Fruit fly (Drosophila melanogaster): ENCODE data around the gene CG42331.

CG42331 gene

dm6 chr3R:24771273-24772231 is at the start of gene CG42331:
CG42331 (plus strand) TSS chr3R:24772181.
- TF ChIP-seq psq (optimal IDR thresholded peaks at IDR 0.05) (no peak), Sin3A (optimal IDR thresholded peaks at IDR 0.05) (no peak), ttk (optimal IDR thresholded peaks at IDR 0.05) (no peak), h (optimal IDR thresholded peaks at IDR 0.05) (no peak), Myc (optimal IDR thresholded peaks at IDR 0.05) (no peak), insv (optimal IDR thresholded peaks at IDR 0.05) (no peak)

- TF ChIP-seq Myc (optimal IDR thresholded peaks at IDR 0.05) = no peak
- TF ChIP-seq insv (optimal IDR thresholded peaks at IDR 0.05) = no peak
- no peak for TF ChIP-seq ttk (optimal IDR thresholded peaks at IDR 0.05)
- no peak for TF ChIP-seq h (optimal IDR thresholded peaks at IDR 0.05)
- no peak for TF ChIP-seq psq (optimal IDR thresholded peaks at IDR 0.05)
- no peak for TF ChIP-seq Sin3A (optimal IDR thresholded peaks at IDR 0.05)
These were observed 45.6 kb upstream of the CG42331 start for dm6 chr3R:24726347-24726891.

- TF ChIP-seq h (optimal IDR thresholded peaks at IDR 0.05) (no peak), psq (optimal IDR thresholded peaks at IDR 0.05) (no peak), ttk (optimal IDR thresholded peaks at IDR 0.05) (no peak), Sin3A (optimal IDR thresholded peaks at IDR 0.05) (no peak), Myc (optimal IDR thresholded peaks at IDR 0.05) (no peak)
These were observed 44.9 kb upstream of the CG42331 start for dm6 chr3R:24727038-24727437.

- no peak for TF ChIP-seq psq (optimal IDR thresholded peaks at IDR 0.05)
- TF ChIP-seq Sin3A (optimal IDR thresholded peaks at IDR 0.05) = no peak
- TF ChIP-seq ttk (optimal IDR thresholded peaks at IDR 0.05) = no peak
- TF ChIP-seq Myc (optimal IDR thresholded peaks at IDR 0.05) = no peak
- TF ChIP-seq h (optimal IDR thresholded peaks at IDR 0.05) = no peak
- no peak for TF ChIP-seq insv (optimal IDR thresholded peaks at IDR 0.05)
These were observed 22.7 kb upstream of the CG42331 start, which contains the start of gene tld for dm6 chr3R:24749055-24749992. tld (plus strand) TSS chr3R:24749731.

- TF ChIP-seq h (optimal IDR thresholded peaks at IDR 0.05) (no peak), ttk (optimal IDR thresholded peaks at IDR 0.05) (no peak), Sin3A (optimal IDR thresholded peaks at IDR 0.05) (no peak), Myc (optimal IDR thresholded peaks at IDR 0.05) (no peak), insv (optimal IDR thresholded peaks at IDR 0.05) (no peak), psq (optimal IDR thresholded peaks at IDR 0.05) (no peak)
These were observed 18.4 kb upstream of the CG42331 start, which contains the start of gene asp for dm6 chr3R:24753561-24754027. asp (plus strand) TSS chr3R:24753849.

- TF ChIP-seq h (optimal IDR thresholded peaks at IDR 0.05) (no peak), psq (optimal IDR thresholded peaks at IDR 0.05) (no peak), Sin3A (optimal IDR thresholded peaks at IDR 0.05) (no peak), ttk (optimal IDR thresholded peaks at IDR 0.05) (no peak), Myc (optimal IDR thresholded peaks at IDR 0.05) (no peak), insv (optimal IDR thresholded peaks at IDR 0.05) (no peak)
These were observed 7.0 kb upstream of the CG42331 start, which contains the start of gene AstA for dm6 chr3R:24764971-24765370. AstA (minus strand) TSS chr3R:24765071.

- TF ChIP-seq insv (optimal IDR thresholded peaks at IDR 0.05) (no peak), ttk (optimal IDR thresholded peaks at IDR 0.05) (no peak), Myc (optimal IDR thresholded peaks at IDR 0.05) (no peak), Sin3A (optimal IDR thresholded peaks at IDR 0.05) (no peak), psq (optimal IDR thresholded peaks at IDR 0.05) (no peak), h (optimal IDR thresholded peaks at IDR 0.05) (no peak)
These were observed 5.3 kb upstream of the CG42331 start for dm6 chr3R:24766684-24767083.

- no peak for TF ChIP-seq h (optimal IDR thresholded peaks at IDR 0.05)
- TF ChIP-seq Myc (optimal IDR thresholded peaks at IDR 0.05) = no peak
- TF ChIP-seq Sin3A (optimal IDR thresholded peaks at IDR 0.05) = no peak
- TF ChIP-seq psq (optimal IDR thresholded peaks at IDR 0.05) = no peak
- no peak for TF ChIP-seq insv (optimal IDR thresholded peaks at IDR 0.05)
- TF ChIP-seq ttk (optimal IDR thresholded peaks at IDR 0.05) = no peak
These were observed 4.2 kb upstream of the CG42331 start for dm6 chr3R:24767667-24768340.

- no peak for TF ChIP-seq ttk (optimal IDR thresholded peaks at IDR 0.05)
- no peak for TF ChIP-seq Myc (optimal IDR thresholded peaks at IDR 0.05)
- no peak for TF ChIP-seq psq (optimal IDR thresholded peaks at IDR 0.05)
- TF ChIP-seq h (optimal IDR thresholded peaks at IDR 0.05) = no peak
- TF ChIP-seq Sin3A (optimal IDR thresholded peaks at IDR 0.05) = no peak
These were observed 3.2 kb upstream of the CG42331 start, which contains the start of gene CG13631 for dm6 chr3R:24768538-24769401. CG13631 (plus strand) TSS chr3R:24769351.

dm6 chr3R:24769601-24770000 is 2.4 kb upstream of the CG42331 start:
- TF ChIP-seq ttk (optimal IDR thresholded peaks at IDR 0.05) (peak; percentile 48), Myc (optimal IDR thresholded peaks at IDR 0.05) (no peak)
